Fruit fly (Drosophila melanogaster) whole organism, adult: ENCODE measurements around the gene ldbr.
A peak's percentile ranks its signal among the peaks of the same experiment; 100 is the strongest.

Experiments used
- CG11617 ChIP-seq: fragments of 200-800 bp; sonication (Bioruptor generic); optimal IDR thresholded peaks from 2 replicates; lab custom pipeline; 2017; ENCODE audit warnings: mild to moderate bottlenecking, missing biosample characterization, missing genetic modification reagents, missing genetic modification characterization
- CG12768 ChIP-seq: fragments of 200-800 bp; sonication (Bioruptor generic); optimal IDR thresholded peaks from 2 replicates; lab custom pipeline; 2017; ENCODE audit warnings: missing biosample characterization, missing genetic modification characterization, mild to moderate bottlenecking, moderate library complexity, missing genetic modification reagents
- CG14711 ChIP-seq: fragments of 200-800 bp; sonication (Bioruptor generic); optimal IDR thresholded peaks from 2 replicates; lab custom pipeline; 2018; ENCODE audit warnings: missing biosample characterization, mild to moderate bottlenecking, missing genetic modification characterization, moderate library complexity
- CG1620 ChIP-seq: fragments of 200-800 bp; sonication (Bioruptor generic); optimal IDR thresholded peaks from 2 replicates; lab custom pipeline; 2016; ENCODE audit warnings: missing biosample characterization, missing genetic modification characterization
- CG33017 ChIP-seq: fragments of 200-800 bp; sonication (Bioruptor generic); optimal IDR thresholded peaks from 2 replicates; lab custom pipeline; 2018; ENCODE audit warnings: missing biosample characterization, mild to moderate bottlenecking, missing genetic modification characterization, moderate library complexity
- CG5204 ChIP-seq: fragments of 200-800 bp; sonication (Bioruptor generic); optimal IDR thresholded peaks from 2 replicates; lab custom pipeline; 2016; ENCODE audit warnings: missing biosample characterization, missing genetic modification characterization
- CG7045 ChIP-seq: fragments of 200-800 bp; sonication (Bioruptor generic); optimal IDR thresholded peaks from 2 replicates; lab custom pipeline; 2017; ENCODE audit warnings: missing biosample characterization, mild to moderate bottlenecking, missing genetic modification characterization
- CG7101 ChIP-seq: fragments of 200-800 bp; sonication (Bioruptor generic); optimal IDR thresholded peaks from 2 replicates; lab custom pipeline; 2018; ENCODE audit warnings: missing biosample characterization, mild to moderate bottlenecking, missing genetic modification characterization, moderate library complexity
- Clk ChIP-seq: fragments of 200-800 bp; sonication (Bioruptor generic); optimal IDR thresholded peaks from 2 replicates; lab custom pipeline; 2017; ENCODE audit warnings: missing biosample characterization, missing genetic modification characterization
- Crg-1 ChIP-seq: fragments of 200-800 bp; sonication (Bioruptor generic); optimal IDR thresholded peaks from 2 replicates; lab custom pipeline; 2016; ENCODE audit warnings: missing biosample characterization, missing genetic modification characterization
- Hr96 ChIP-seq: fragments of 200-800 bp; sonication (Bioruptor generic); optimal IDR thresholded peaks from 2 replicates; lab custom pipeline; 2016; ENCODE audit warnings: missing biosample characterization, missing genetic modification characterization
- Mnt ChIP-seq: fragments of 200-800 bp; sonication (Bioruptor generic); optimal IDR thresholded peaks from 2 replicates; lab custom pipeline; 2016; ENCODE audit warnings: missing biosample characterization, mild to moderate bottlenecking, missing genetic modification characterization
- bab1 ChIP-seq: fragments of 200-800 bp; sonication (Bioruptor generic); optimal IDR thresholded peaks from 3 replicates; lab custom pipeline; 2019; ENCODE audit warnings: missing biosample characterization, mild to moderate bottlenecking, missing genetic modification characterization, moderate library complexity
- cic ChIP-seq: fragments of 200-800 bp; sonication (Bioruptor generic); optimal IDR thresholded peaks from 2 replicates; lab custom pipeline; 2017; ENCODE audit warnings: missing biosample characterization, mild to moderate bottlenecking, missing genetic modification characterization, moderate library complexity
- cnc ChIP-seq, 2 experiments: fragments of >200 bp; optimal IDR thresholded peaks; 2 replicates each; lab custom pipeline; 2017
- kay ChIP-seq: fragments of 200-800 bp; sonication (Bioruptor generic); peaks from one replicate; lab custom pipeline; 2016; ENCODE audit warnings: missing biosample characterization, missing genetic modification characterization, borderline replicate concordance
- ovo ChIP-seq: fragments of 200-800 bp; sonication (Bioruptor generic); optimal IDR thresholded peaks from 2 replicates; lab custom pipeline; 2016; ENCODE audit warnings: missing biosample characterization, missing genetic modification characterization
- pad ChIP-seq: fragments of 200-800 bp; sonication (Bioruptor generic); optimal IDR thresholded peaks from 3 replicates; lab custom pipeline; 2017; ENCODE audit warnings: missing biosample characterization, missing genetic modification characterization, mild to moderate bottlenecking, moderate library complexity, missing genetic modification reagents
- tj ChIP-seq: fragments of 200-800 bp; sonication (Bioruptor generic); optimal IDR thresholded peaks from 3 replicates; lab custom pipeline; 2017; ENCODE audit warnings: missing biosample characterization, mild to moderate bottlenecking, missing genetic modification characterization, moderate library complexity
- toe ChIP-seq: fragments of 200-800 bp; sonication (Bioruptor generic); optimal IDR thresholded peaks from 2 replicates; lab custom pipeline; 2016; ENCODE audit warnings: missing biosample characterization, missing genetic modification characterization

The ldbr gene

DNA sequence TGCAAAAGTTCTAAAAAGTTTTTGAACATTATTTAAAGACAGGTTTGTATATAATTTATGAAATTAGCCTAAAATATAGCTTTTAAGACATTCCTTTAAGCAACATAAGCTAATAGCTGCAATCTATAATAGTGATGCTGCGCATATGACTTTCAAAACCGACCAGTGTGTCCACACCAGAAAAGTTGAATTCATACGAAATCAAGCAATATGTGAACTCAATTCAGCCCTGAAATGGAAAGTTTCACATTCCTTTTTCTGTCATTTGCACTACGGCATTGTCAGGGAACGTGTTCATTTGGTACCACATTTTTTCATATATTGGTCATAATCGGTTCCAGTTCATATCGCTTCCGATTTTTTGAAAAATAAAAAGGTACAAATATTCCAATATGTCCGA, 12.7 kb upstream of the ldbr start, which contains the start of gene fan:
fan (plus strand) TSS at position 247 of the 400 bp plus-strand sequence.
- TF ChIP-seq pad (no peak), CG11617 (GFP tag; lab: Kevin White, UChicago) (no peak), Mnt (GFP tag; lab: Kevin White, UChicago) (no peak), CG7045 (no peak), toe (GFP tag; lab: Kevin White, UChicago) (no peak)

DNA sequence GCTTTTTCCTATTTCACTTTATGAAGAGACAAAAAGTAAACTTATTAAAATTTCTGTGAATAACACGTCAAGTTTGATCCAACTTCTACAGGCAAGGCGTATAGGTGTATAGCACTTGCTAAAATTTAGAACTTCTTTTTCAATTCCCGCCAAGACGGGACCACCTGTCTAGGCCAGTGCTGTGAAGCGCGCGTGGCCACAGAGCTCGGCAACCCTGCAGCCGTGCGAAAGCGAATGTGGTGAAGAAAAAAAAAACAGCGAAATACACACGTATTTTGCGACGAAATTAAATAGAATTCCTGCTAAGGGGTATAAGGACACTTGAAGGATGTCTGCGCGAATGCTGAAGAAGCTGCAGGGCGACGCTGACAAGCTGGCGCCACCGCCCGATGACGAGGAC, 11.5 kb upstream of the ldbr start, which contains the start of gene Nulp1:
Nulp1 (plus strand) TSS at position 198 of the 400 bp plus-strand sequence.
- TF ChIP-seq Mnt (GFP tag; lab: Kevin White, UChicago) (peak; percentile 73), tj (no peak), bab1 (peak; percentile 33), toe (GFP tag; lab: Kevin White, UChicago) (no peak), Crg-1 (GFP tag; lab: Kevin White, UChicago) (peak; percentile 74), pad (peak; percentile 46), CG1620 (GFP tag; lab: Kevin White, UChicago) (peak; percentile 57), CG33017 (tag; lab: Kevin White, UChicago) (peak; percentile 2), CG7101 (tag; lab: Kevin White, UChicago) (peak; percentile 22), CG12768 (GFP tag; lab: Kevin White, UChicago) (peak; percentile 40), CG11617 (GFP tag; lab: Kevin White, UChicago) (no peak), CG14711 (peak; percentile 98)

DNA sequence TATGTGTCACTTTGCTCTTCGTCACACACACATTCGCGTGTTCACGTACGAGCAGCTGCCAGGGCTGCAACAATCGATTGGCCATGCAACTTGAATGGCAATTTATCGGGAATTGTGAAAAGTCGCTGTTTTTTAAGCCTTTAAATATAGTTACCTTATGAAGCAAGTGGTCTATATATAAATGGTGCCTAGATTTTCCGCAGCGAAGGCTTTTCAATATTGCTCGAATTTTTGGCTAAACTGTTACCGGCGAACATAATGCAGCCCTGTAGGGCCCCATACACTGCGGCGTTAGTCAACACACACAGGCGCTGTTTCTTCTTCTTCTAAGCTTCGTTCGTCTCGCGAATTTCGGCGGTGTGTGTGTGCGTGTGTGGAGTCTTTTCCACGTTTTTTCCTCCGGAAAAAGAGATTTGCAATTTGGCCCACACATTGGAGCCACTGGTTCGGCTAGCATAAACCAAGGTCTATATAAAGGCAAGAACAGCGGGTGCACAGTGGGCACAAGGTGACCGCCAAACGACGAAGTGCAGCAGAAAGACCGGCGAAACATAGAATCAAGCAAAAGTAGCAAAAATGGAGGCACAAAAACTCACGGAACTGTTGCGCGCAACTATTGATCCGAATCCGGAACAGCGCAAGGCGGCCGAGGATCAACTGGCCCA, 5.6 kb upstream of the ldbr start, which contains the start of the genes Arp3 and msk:
Arp3 (minus strand) TSS at position 39 of the 665 bp plus-strand sequence.
msk (plus strand) TSS at position 316 of the 665 bp plus-strand sequence.
- peak; percentile 88 for TF ChIP-seq CG7045
- peak; percentile 89 for TF ChIP-seq CG1620 (GFP tag; lab: Kevin White, UChicago)
- TF ChIP-seq CG33017 (tag; lab: Kevin White, UChicago) = peak; percentile 79
- TF ChIP-seq kay (GFP tag; lab: Kevin White, UChicago) = peak; percentile 99
- peak; percentile 88 for TF ChIP-seq bab1
- peak; percentile 94 for TF ChIP-seq Crg-1 (GFP tag; lab: Kevin White, UChicago)
- TF ChIP-seq ovo (GFP tag; lab: Kevin White, UChicago) = peak; percentile 72
- peak; percentile 86 for TF ChIP-seq CG7101 (tag; lab: Kevin White, UChicago)
- TF ChIP-seq CG5204 = no peak
- peak; percentile 95 for TF ChIP-seq Mnt (GFP tag; lab: Kevin White, UChicago)
- TF ChIP-seq CG12768 (GFP tag; lab: Kevin White, UChicago) = peak; percentile 91
- TF ChIP-seq toe (GFP tag; lab: Kevin White, UChicago) = no peak
- TF ChIP-seq Clk (GFP tag; lab: Kevin White, UChicago) = peak; percentile 78
- peak; percentile 77 for TF ChIP-seq CG14711
- TF ChIP-seq pad = peak; percentile 79
- TF ChIP-seq Hr96 (GFP tag; lab: Kevin White, UChicago) = no peak
- peak; percentile 56 for TF ChIP-seq tj
- TF ChIP-seq CG11617 (GFP tag; lab: Kevin White, UChicago) = peak; percentile 84
- TF ChIP-seq cic (GFP tag; lab: Kevin White, UChicago) = peak; percentile 77
- TF ChIP-seq cnc (optimal IDR thresholded peaks at IDR 0.05; lab: Kevin White, UChicago) = no peak

DNA sequence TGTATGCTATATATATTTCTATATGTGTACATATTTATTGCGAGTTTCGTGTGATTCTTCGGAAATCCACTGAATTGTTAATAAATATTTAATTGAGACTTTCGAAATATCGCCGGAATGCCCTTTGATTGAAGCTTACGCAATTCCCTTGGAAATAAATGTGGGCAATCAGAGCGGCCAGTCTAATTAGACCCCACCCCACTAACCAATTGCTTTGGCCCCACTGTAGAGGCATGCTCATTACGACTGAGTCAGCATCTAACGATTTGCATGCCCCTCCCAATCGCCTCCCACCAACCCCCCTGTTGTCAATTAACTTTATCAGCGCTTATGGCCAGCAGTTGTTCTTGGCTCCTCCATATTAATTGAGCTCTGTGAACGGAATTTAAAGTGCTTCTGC, 4.8 kb upstream of the ldbr start:
- TF ChIP-seq bab1 = no peak
- TF ChIP-seq Crg-1 (GFP tag; lab: Kevin White, UChicago) = no peak
- TF ChIP-seq Mnt (GFP tag; lab: Kevin White, UChicago) = no peak
- TF ChIP-seq kay (GFP tag; lab: Kevin White, UChicago) = no peak
- no peak for TF ChIP-seq pad
- no peak for TF ChIP-seq toe (GFP tag; lab: Kevin White, UChicago)
- no peak for TF ChIP-seq Clk (GFP tag; lab: Kevin White, UChicago)
- peak; percentile 91 for TF ChIP-seq tj
- no peak for TF ChIP-seq cic (GFP tag; lab: Kevin White, UChicago)
- TF ChIP-seq CG33017 (tag; lab: Kevin White, UChicago) = no peak
- no peak for TF ChIP-seq CG11617 (GFP tag; lab: Kevin White, UChicago)
- TF ChIP-seq CG7045 = no peak
- TF ChIP-seq CG12768 (GFP tag; lab: Kevin White, UChicago) = peak; percentile 20
- TF ChIP-seq CG14711 = no peak
- no peak for TF ChIP-seq cnc (optimal IDR thresholded peaks at IDR 0.05; lab: Kevin White, UChicago)
- no peak for TF ChIP-seq ovo (GFP tag; lab: Kevin White, UChicago)
- no peak for TF ChIP-seq CG7101 (tag; lab: Kevin White, UChicago)

DNA sequence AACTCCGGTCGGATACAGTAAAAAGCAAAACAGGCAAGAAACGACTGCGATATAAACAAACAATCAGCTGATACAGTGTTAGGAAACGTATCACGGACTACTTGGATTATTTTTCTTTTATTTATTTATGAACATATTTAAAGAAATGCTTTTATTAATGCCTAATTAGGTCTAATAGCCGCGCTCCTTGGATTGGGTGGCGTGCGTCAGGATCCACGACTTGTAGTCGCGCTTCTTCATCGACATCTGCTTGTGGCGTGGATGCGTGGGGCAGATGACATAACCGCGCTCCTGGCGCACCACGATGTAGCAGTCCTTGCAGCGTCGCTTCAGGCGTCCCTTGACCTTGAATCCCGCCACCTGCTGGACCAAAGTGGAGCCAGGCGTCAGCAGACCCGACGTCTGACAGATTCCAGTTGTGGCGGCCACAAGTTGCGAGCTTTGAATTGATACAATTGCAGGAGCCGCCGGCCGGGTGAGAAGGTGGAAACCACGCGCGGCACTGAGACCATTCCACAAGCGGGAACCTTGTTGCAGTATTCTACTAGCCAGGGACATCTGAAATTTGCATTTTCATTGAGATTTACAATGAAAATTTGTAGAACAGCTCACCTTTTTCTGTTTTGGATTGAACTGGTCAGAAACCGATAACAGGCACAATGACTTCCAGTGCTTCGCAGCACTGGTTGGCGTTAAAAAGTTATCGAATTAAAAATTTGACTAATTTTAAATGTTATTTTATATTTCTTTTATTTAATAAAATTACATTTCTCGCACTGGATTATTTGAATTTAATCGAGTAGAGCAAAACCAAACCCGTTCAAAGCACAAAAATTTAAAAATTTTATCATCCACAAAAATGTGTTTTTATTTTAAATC, 3.1 kb downstream of the ldbr start, which contains the start of the genes CG7550 and mRpL36:
CG7550 (minus strand) TSS at position 51 of the 879 bp plus-strand sequence.
mRpL36 (minus strand) TSS at position 652 of the 879 bp plus-strand sequence.
- no peak for TF ChIP-seq pad
- TF ChIP-seq CG11617 (GFP tag; lab: Kevin White, UChicago) = peak; percentile 3
